Worm (Caenorhabditis elegans) whole organism, L3 larva: ENCODE measurements around the gene fbxa-165.

ENCODE experiments used
- elt-3 ChIP-seq, 3 experiments: fragments of 150-350 bp in 1 of 3; sonication (generic microtip) in 2 of 3; optimal IDR thresholded peaks; 2 replicates in 2 of 3; 4 replicates in 1 of 3; lab custom pipeline; 2014 to 2017; ENCODE audit warnings: missing biosample characterization in 3 of 3, missing genetic modification characterization in 3 of 3
- pqm-1 ChIP-seq: fragments of 150-350 bp; optimal IDR thresholded peaks from 2 replicates; lab custom pipeline; 2017; ENCODE audit warnings: missing biosample characterization, missing genetic modification characterization, inconsistent platforms

- TF ChIP-seq elt-3 (tag; optimal IDR thresholded peaks at IDR 0.05; lab: Kevin White, UChicago) (no peak), pqm-1 (tag; lab: Kevin White, UChicago) (no peak)
Observed at ce11 chrII:1646199-1646598, 29.9 kb upstream of the fbxa-165 start, which contains the start of gene ZC204.17.
